Fruit fly (Drosophila melanogaster): ENCODE results near the gene CG45690.

- TF ChIP-seq CG6808 (GFP tag; optimal IDR thresholded peaks at IDR 0.05) (no peak), cyc (GFP tag; optimal IDR thresholded peaks at IDR 0.05) (no peak), Ets21C (GFP tag; optimal IDR thresholded peaks at IDR 0.05) (no peak), net (GFP tag; optimal IDR thresholded peaks at IDR 0.05) (no peak), Gug (GFP tag; IDR thresholded peaks at IDR 0.05) (no peak), OdsH (GFP tag; optimal IDR thresholded peaks at IDR 0.05) (no peak), fd59A (GFP tag; optimal IDR thresholded peaks at IDR 0.05) (no peak), CG32006 (GFP tag; optimal IDR thresholded peaks at IDR 0.05) (no peak), CG16779 (tag; optimal IDR thresholded peaks at IDR 0.05) (no peak)
Observed at dm6 chr2L:10693018-10693417, 34.9 kb downstream of the CG45690 start.
